Worm (Caenorhabditis elegans): Measurements from ENCODE around the gene rps-21.

Gene rps-21

ce11 chrIII:7192942-7193665, 3.7 kb upstream of the rps-21 start, which contains the start of gene mec-14:
mec-14 (minus strand) TSS chrIII:7192992.
- no peak for TF ChIP-seq hlh-1 (tag; optimal IDR thresholded peaks at IDR 0.05)
- TF ChIP-seq tbx-8 (GFP tag; optimal IDR thresholded peaks at IDR 0.05) = no peak
- no peak for TF ChIP-seq sptf-1 (tag; optimal IDR thresholded peaks at IDR 0.05)

ce11 chrIII:7188300-7189052, 955 bp downstream of the rps-21 start, which contains the start of the genes F37C12.21 and F37C12.10:
F37C12.21 (plus strand) TSS chrIII:7188357.
F37C12.10 (minus strand) TSS chrIII:7188384.
- TF ChIP-seq lin-32 (GFP tag; optimal IDR thresholded peaks at IDR 0.05) (no peak), tbx-8 (GFP tag; optimal IDR thresholded peaks at IDR 0.05) (no peak), ces-1 (GFP tag; optimal IDR thresholded peaks at IDR 0.05) (no peak), nhr-28 (tag; optimal IDR thresholded peaks at IDR 0.05) (no peak), mep-1 (tag; optimal IDR thresholded peaks at IDR 0.05) (no peak), hlh-1 (tag; optimal IDR thresholded peaks at IDR 0.05) (no peak), blmp-1 (tag; optimal IDR thresholded peaks at IDR 0.05) (no peak), lin-13 (tag; optimal IDR thresholded peaks at IDR 0.05) (no peak), lsy-2 (tag; optimal IDR thresholded peaks at IDR 0.05) (no peak), snpc-4 (tag; optimal IDR thresholded peaks at IDR 0.05) (no peak), sem-2 (GFP tag; optimal IDR thresholded peaks at IDR 0.05) (no peak), elt-3 (tag; optimal IDR thresholded peaks at IDR 0.05) (no peak), ceh-43 (GFP tag; optimal IDR thresholded peaks at IDR 0.05) (no peak), unc-39 (tag; optimal IDR thresholded peaks at IDR 0.05) (no peak), elt-1 (tag; optimal IDR thresholded peaks at IDR 0.05; ENCODE audit: borderline replicate concordance, insufficient read depth) (no peak)

- no peak for TF ChIP-seq elt-1 (tag; optimal IDR thresholded peaks at IDR 0.05; ENCODE audit: borderline replicate concordance, insufficient read depth)
- no peak for TF ChIP-seq sem-2 (GFP tag; optimal IDR thresholded peaks at IDR 0.05)
- no peak for TF ChIP-seq ceh-43 (GFP tag; optimal IDR thresholded peaks at IDR 0.05)
- TF ChIP-seq nhr-2 (tag; optimal IDR thresholded peaks at IDR 0.05) = no peak
- TF ChIP-seq nhr-12 (tag; optimal IDR thresholded peaks at IDR 0.05) = no peak
- no peak for TF ChIP-seq mab-5 (tag; optimal IDR thresholded peaks at IDR 0.05)
- no peak for TF ChIP-seq unc-120 (tag; optimal IDR thresholded peaks at IDR 0.05; ENCODE audit: poor library complexity, severe bottlenecking)
- no peak for TF ChIP-seq sptf-1 (tag; optimal IDR thresholded peaks at IDR 0.05)
- TF ChIP-seq lin-32 (GFP tag; optimal IDR thresholded peaks at IDR 0.05) = no peak
- TF ChIP-seq ces-1 (GFP tag; optimal IDR thresholded peaks at IDR 0.05) = no peak
- no peak for TF ChIP-seq blmp-1 (tag; optimal IDR thresholded peaks at IDR 0.05)
- no peak for TF ChIP-seq nhr-76 (tag; optimal IDR thresholded peaks at IDR 0.05)
- no peak for TF ChIP-seq drap-1 (GFP tag; optimal IDR thresholded peaks at IDR 0.05)
- TF ChIP-seq ham-2 (GFP tag; optimal IDR thresholded peaks at IDR 0.05) = no peak
- no peak for TF ChIP-seq zip-8 (tag; optimal IDR thresholded peaks at IDR 0.05)
- TF ChIP-seq mep-1 (tag; optimal IDR thresholded peaks at IDR 0.05) = no peak
- no peak for TF ChIP-seq ceh-83 (GFP tag; optimal IDR thresholded peaks at IDR 0.05)
- TF ChIP-seq lsy-2 (tag; optimal IDR thresholded peaks at IDR 0.05) = no peak
Measured at ce11 chrIII:7185473-7185872, 4.0 kb downstream of the rps-21 start, which contains the start of gene F37C12.14. F37C12.14 (minus strand) TSS chrIII:7185573.

- TF ChIP-seq zip-8 (tag; optimal IDR thresholded peaks at IDR 0.05) (no peak), tbx-8 (GFP tag; optimal IDR thresholded peaks at IDR 0.05) (no peak), lsy-2 (tag; optimal IDR thresholded peaks at IDR 0.05) (peak; percentile 70), nhr-2 (tag; optimal IDR thresholded peaks at IDR 0.05) (no peak), bed-3 (GFP tag; optimal IDR thresholded peaks at IDR 0.05) (no peak), lin-32 (GFP tag; optimal IDR thresholded peaks at IDR 0.05) (no peak), pha-4 (tag; optimal IDR thresholded peaks at IDR 0.05) (peak; percentile 82), drap-1 (GFP tag; optimal IDR thresholded peaks at IDR 0.05) (no peak), unc-62 (GFP tag; optimal IDR thresholded peaks at IDR 0.05) (no peak), unc-120 (tag; optimal IDR thresholded peaks at IDR 0.05; ENCODE audit: poor library complexity, severe bottlenecking) (no peak), mab-5 (tag; optimal IDR thresholded peaks at IDR 0.05) (no peak), ces-1 (GFP tag; optimal IDR thresholded peaks at IDR 0.05) (peak; percentile 69), elt-3 (tag; optimal IDR thresholded peaks at IDR 0.05) (no peak), M03D4.4 (tag; optimal IDR thresholded peaks at IDR 0.05) (no peak), cnd-1 (tag; optimal IDR thresholded peaks at IDR 0.05) (no peak), sptf-1 (tag; optimal IDR thresholded peaks at IDR 0.05) (peak; percentile 4), hlh-1 (tag; optimal IDR thresholded peaks at IDR 0.05) (no peak), nhr-28 (tag; optimal IDR thresholded peaks at IDR 0.05) (no peak), ceh-43 (GFP tag; optimal IDR thresholded peaks at IDR 0.05) (no peak), snpc-4 (tag; optimal IDR thresholded peaks at IDR 0.05) (no peak), ham-2 (GFP tag; optimal IDR thresholded peaks at IDR 0.05) (no peak), mls-2 (tag; optimal IDR thresholded peaks at IDR 0.05) (no peak), ceh-39 (tag; optimal IDR thresholded peaks at IDR 0.05) (peak; percentile 24), lin-13 (tag; optimal IDR thresholded peaks at IDR 0.05) (no peak), nhr-237 (tag; optimal IDR thresholded peaks at IDR 0.05) (peak; percentile 47)
Measured at ce11 chrIII:7184022-7184421, 5.4 kb downstream of the rps-21 start, which contains the start of gene yju-2. yju-2 (plus strand) TSS chrIII:7184336.

Measured in whole organism, mixed stage, embryonic.